Fruit fly (Drosophila melanogaster) whole organism, pupa: ENCODE measurements around the gene ETHR.

ENCODE experiments used
- CG10348 ChIP-seq: fragments of 200-800 bp; sonication (Bioruptor generic); IDR thresholded peaks from 2 replicates; pipeline ENCODE4 v1.3.6; 2022; ENCODE audit warnings: missing biosample characterization, missing genetic modification characterization
- CG12605 ChIP-seq: fragments of 200-800 bp; sonication (Bioruptor generic); IDR thresholded peaks from 2 replicates; pipeline ENCODE4 v1.3.6; 2022; ENCODE audit warnings: missing biosample characterization, missing genetic modification characterization
- CG13204 ChIP-seq: fragments of 200-800 bp; sonication (Bioruptor generic); optimal IDR thresholded peaks from 2 replicates; lab custom pipeline; 2018; ENCODE audit warnings: missing biosample characterization, mild to moderate bottlenecking, missing genetic modification characterization, moderate library complexity
- CG14655 ChIP-seq: fragments of 200-800 bp; sonication (Bioruptor generic); optimal IDR thresholded peaks from 3 replicates; lab custom pipeline; 2017; ENCODE audit warnings: mild to moderate bottlenecking, missing biosample characterization, missing genetic modification reagents, missing genetic modification characterization
- CG17806 ChIP-seq: fragments of 200-800 bp; sonication (Bioruptor generic); optimal IDR thresholded peaks from 2 replicates; lab custom pipeline; 2018; ENCODE audit warnings: missing biosample characterization, mild to moderate bottlenecking, missing genetic modification characterization, moderate library complexity
- CG32121 ChIP-seq: fragments of 200-800 bp; sonication (Bioruptor generic); IDR thresholded peaks from 2 replicates; pipeline ENCODE4 v1.3.6; 2022; ENCODE audit warnings: missing biosample characterization, missing genetic modification characterization
- CG4496 ChIP-seq: fragments of 200-800 bp; sonication (Bioruptor generic); IDR thresholded peaks from 3 replicates; pipeline ENCODE4 v1.3.6; 2022; ENCODE audit warnings: missing biosample characterization, missing genetic modification characterization
- CG8301 ChIP-seq: fragments of 200-800 bp; sonication (Bioruptor generic); optimal IDR thresholded peaks from 2 replicates; lab custom pipeline; 2018; ENCODE audit warnings: missing biosample characterization, mild to moderate bottlenecking, missing genetic modification characterization
- D1 ChIP-seq: fragments of 200-800 bp; sonication (Bioruptor generic); optimal IDR thresholded peaks from 2 replicates; lab custom pipeline; 2018; ENCODE audit warnings: missing biosample characterization, mild to moderate bottlenecking, missing genetic modification characterization, moderate library complexity
- EcR ChIP-seq: fragments of 200-800 bp; sonication (Bioruptor generic); optimal IDR thresholded peaks from 3 replicates; lab custom pipeline; 2019; ENCODE audit warnings: missing biosample characterization, missing genetic modification characterization, mild to moderate bottlenecking, moderate library complexity, missing genetic modification reagents
- Pif1A ChIP-seq: fragments of 200-800 bp; sonication (Bioruptor generic); optimal IDR thresholded peaks from 3 replicates; lab custom pipeline; 2016; ENCODE audit warnings: missing biosample characterization, missing genetic modification characterization
- gl ChIP-seq: fragments of 200-800 bp; sonication (Bioruptor generic); optimal IDR thresholded peaks from 2 replicates; lab custom pipeline; 2018; ENCODE audit warnings: missing biosample characterization, mild to moderate bottlenecking, missing genetic modification characterization
- rn ChIP-seq: fragments of 200-800 bp; sonication (Bioruptor generic); IDR thresholded peaks from 2 replicates; pipeline ENCODE4 v1.3.6; 2022; ENCODE audit warnings: missing biosample characterization, missing genetic modification characterization

dm6 chr3R:21295004-21295403 lies 48.2 kb downstream of the ETHR start:
- TF ChIP-seq D1 (tag; lab: Kevin White, UChicago) = no peak
- TF ChIP-seq CG4496 (GFP tag; lab: Robert Waterston, UW) = no peak
- peak; percentile 1 for TF ChIP-seq Pif1A
- TF ChIP-seq EcR = peak; percentile 82
- TF ChIP-seq CG12605 (GFP tag; lab: Robert Waterston, UW) = no peak
- no peak for TF ChIP-seq gl (tag; lab: Kevin White, UChicago)
- TF ChIP-seq rn (GFP tag; lab: Robert Waterston, UW) = no peak
- no peak for TF ChIP-seq CG17806 (tag; lab: Kevin White, UChicago)
- TF ChIP-seq CG13204 (GFP tag; lab: Kevin White, UChicago) = no peak
- TF ChIP-seq CG10348 = no peak
- TF ChIP-seq CG32121 (GFP tag; lab: Robert Waterston, UW) = no peak
- TF ChIP-seq CG14655 (GFP tag; lab: Kevin White, UChicago) = no peak
- TF ChIP-seq CG8301 (tag; lab: Kevin White, UChicago) = no peak
